Worm (Caenorhabditis elegans) whole organism, L1 larva: ENCODE data around the gene nhr-38.

Experiments used
- C16A3.4 ChIP-seq: fragments of 150-350 bp; optimal IDR thresholded peaks from 2 replicates; lab custom pipeline; 2014; ENCODE audit warnings: missing biosample characterization, missing genetic modification characterization
- F16B12.6 ChIP-seq: fragments of 150-350 bp; optimal IDR thresholded peaks from 2 replicates; lab custom pipeline; 2014; ENCODE audit warnings: missing biosample characterization, missing genetic modification characterization
- Y116A8C.19 ChIP-seq: sonication (generic microtip); optimal IDR thresholded peaks from 2 replicates; lab custom pipeline; 2016; ENCODE audit warnings: missing compliant biosample characterization, missing genetic modification characterization, borderline replicate concordance
- ama-1 ChIP-seq: fragments of 150-350 bp; optimal IDR thresholded peaks from 2 replicates; lab custom pipeline; 2014
- ceh-82 ChIP-seq, 3 experiments: fragments of 150-350 bp in 1 of 3; sonication (generic microtip) in 2 of 3; optimal IDR thresholded peaks; 2 replicates each; lab custom pipeline; 2014 to 2017; ENCODE audit warnings: missing biosample characterization in 3 of 3, missing genetic modification characterization in 3 of 3
- ceh-88 ChIP-seq: fragments of 200-800 bp; sonication (Bioruptor generic); IDR thresholded peaks from 2 replicates; pipeline ENCODE4 v1.3.6; 2022; ENCODE audit warnings: missing genetic modification characterization, missing compliant biosample characterization
- ces-1 ChIP-seq: fragments of 150-350 bp; optimal IDR thresholded peaks from 2 replicates; lab custom pipeline; 2014; ENCODE audit warnings: missing biosample characterization, missing genetic modification reagents, missing genetic modification characterization
- dpl-1 ChIP-seq, 3 experiments: fragments of 150-350 bp in 2 of 3; sonication (generic microtip) in 1 of 3; optimal IDR thresholded peaks; 2 replicates each; lab custom pipeline; 2014 to 2017; ENCODE audit warnings: missing biosample characterization in 3 of 3, missing genetic modification characterization in 3 of 3, missing genetic modification reagents in 3 of 3
- dsc-1 ChIP-seq: sonication (generic microtip); optimal IDR thresholded peaks from 2 replicates; lab custom pipeline; 2016; ENCODE audit warnings: mild to moderate bottlenecking, missing genetic modification characterization, missing compliant biosample characterization
- efl-1 ChIP-seq, 4 experiments: fragments of 150-350 bp; optimal IDR thresholded peaks in 3 of 4; peaks in 1 of 4; 1 replicate in 1 of 4; 2 replicates in 3 of 4; lab custom pipeline; 2014; ENCODE audit warnings: missing biosample characterization in 2 of 4, missing genetic modification characterization in 2 of 4, missing genetic modification reagents in 2 of 4
- egl-13 ChIP-seq: sonication (generic microtip); optimal IDR thresholded peaks from 2 replicates; lab custom pipeline; 2016; ENCODE audit warnings: missing genotype, missing genetic modification reagents, missing genetic modification characterization, missing compliant biosample characterization
- egl-27 ChIP-seq, 2 experiments: fragments of 150-350 bp in 1 of 2; sonication (generic microtip); optimal IDR thresholded peaks; 3 replicates each; lab custom pipeline; 2017 to 2018; ENCODE audit warnings: missing biosample characterization in 2 of 2, missing genetic modification characterization in 2 of 2, missing genetic modification reagents in 2 of 2
- elt-2 ChIP-seq: sonication (generic microtip); optimal IDR thresholded peaks from 2 replicates; lab custom pipeline; 2016; ENCODE audit warnings: missing genetic modification characterization, mild to moderate bottlenecking, inconsistent platforms, missing compliant biosample characterization, missing genetic modification reagents
- ets-5 ChIP-seq: fragments of 200-800 bp; sonication (Bioruptor generic); IDR thresholded peaks from 2 replicates; pipeline ENCODE4 v1.3.6; 2022; ENCODE audit warnings: missing genetic modification characterization, missing compliant biosample characterization
- fkh-10 ChIP-seq: sonication (generic microtip); optimal IDR thresholded peaks from 2 replicates; lab custom pipeline; 2017; ENCODE audit warnings: missing biosample characterization, missing genetic modification reagents, missing genetic modification characterization
- fkh-4 ChIP-seq: sonication (generic microtip); optimal IDR thresholded peaks from 2 replicates; lab custom pipeline; 2016; ENCODE audit warnings: missing compliant biosample characterization, missing genetic modification characterization, borderline replicate concordance
- fkh-8 ChIP-seq: sonication (generic microtip); optimal IDR thresholded peaks from 2 replicates; lab custom pipeline; 2016; ENCODE audit warnings: mild to moderate bottlenecking, missing genetic modification characterization, missing compliant biosample characterization
- grh-1 ChIP-seq: fragments of 200-800 bp; sonication (Bioruptor generic); IDR thresholded peaks from 2 replicates; pipeline ENCODE4 v1.3.6; 2022; ENCODE audit warnings: missing genetic modification reagents, missing genetic modification characterization, missing compliant biosample characterization
- hlh-17 ChIP-seq: fragments of 200-800 bp; sonication (Bioruptor generic); optimal IDR thresholded peaks from 2 replicates; lab custom pipeline; 2018; ENCODE audit warnings: missing genetic modification characterization, mild to moderate bottlenecking, missing compliant biosample characterization, moderate library complexity, borderline replicate concordance
- hlh-4 ChIP-seq: sonication (generic microtip); optimal IDR thresholded peaks from 2 replicates; lab custom pipeline; 2016; ENCODE audit warnings: mild to moderate bottlenecking, missing genetic modification characterization, missing compliant biosample characterization
- hpl-2 ChIP-seq: fragments of 150-350 bp; optimal IDR thresholded peaks from 2 replicates; lab custom pipeline; 2014; ENCODE audit warnings: missing biosample characterization, missing genetic modification reagents, missing genetic modification characterization
- isw-1 ChIP-seq: fragments of 200-800 bp; sonication (Bioruptor generic); IDR thresholded peaks from 2 replicates; pipeline ENCODE4 v1.3.6; 2022; ENCODE audit warnings: missing genetic modification characterization, missing compliant biosample characterization
- lin-14 ChIP-seq: fragments of 200-800 bp; sonication (Bioruptor generic); optimal IDR thresholded peaks from 2 replicates; lab custom pipeline; 2018; ENCODE audit warnings: mild to moderate bottlenecking, missing genetic modification characterization, moderate library complexity, missing compliant biosample characterization
- lin-35 ChIP-seq, 2 experiments: fragments of 150-350 bp; optimal IDR thresholded peaks; 2 replicates each; lab custom pipeline; 2014; ENCODE audit warnings: missing biosample characterization in 2 of 2, missing genetic modification characterization in 2 of 2, missing genetic modification reagents in 2 of 2
- lsy-2 ChIP-seq, 2 experiments: fragments of 150-350 bp; optimal IDR thresholded peaks; 2 replicates each; lab custom pipeline; 2014; ENCODE audit warnings: missing biosample characterization in 2 of 2, missing genetic modification characterization in 2 of 2
- mab-9 ChIP-seq: fragments of 200-800 bp; sonication (Bioruptor generic); IDR thresholded peaks from 2 replicates; pipeline ENCODE4 v1.3.6; 2022; ENCODE audit warnings: missing genetic modification reagents, missing genetic modification characterization, missing compliant biosample characterization
- mef-2 ChIP-seq: fragments of 150-350 bp; optimal IDR thresholded peaks from 2 replicates; lab custom pipeline; 2014; ENCODE audit warnings: missing biosample characterization, missing genetic modification characterization
- nhr-20 ChIP-seq: sonication (generic microtip); optimal IDR thresholded peaks from 2 replicates; lab custom pipeline; 2016; ENCODE audit warnings: mild to moderate bottlenecking, missing genetic modification characterization, missing compliant biosample characterization
- nhr-237 ChIP-seq: fragments of 150-350 bp; optimal IDR thresholded peaks from 2 replicates; lab custom pipeline; 2014; ENCODE audit warnings: missing biosample characterization, missing genetic modification characterization
- nhr-28 ChIP-seq: fragments of 150-350 bp; optimal IDR thresholded peaks from 2 replicates; lab custom pipeline; 2014; ENCODE audit warnings: missing biosample characterization, missing genetic modification characterization
- nhr-71 ChIP-seq: sonication (generic microtip); optimal IDR thresholded peaks from 2 replicates; lab custom pipeline; 2016; ENCODE audit warnings: mild to moderate bottlenecking, missing genetic modification characterization, moderate library complexity, missing compliant biosample characterization
- nhr-76 ChIP-seq: sonication (generic microtip); optimal IDR thresholded peaks from 2 replicates; lab custom pipeline; 2017; ENCODE audit warnings: missing biosample characterization, missing genetic modification characterization
- nhr-77 ChIP-seq: fragments of 150-350 bp; optimal IDR thresholded peaks from 2 replicates; lab custom pipeline; 2014; ENCODE audit warnings: missing biosample characterization, missing genetic modification characterization
- nhr-84 ChIP-seq: sonication (generic microtip); optimal IDR thresholded peaks from 2 replicates; lab custom pipeline; 2017; ENCODE audit warnings: missing biosample characterization, missing genetic modification characterization
- nhr-85 ChIP-seq: sonication (generic microtip); peaks from one replicate; lab custom pipeline; 2016; ENCODE audit warnings: missing genetic modification characterization, inconsistent platforms, missing compliant biosample characterization
- pag-3 ChIP-seq: sonication (generic microtip); optimal IDR thresholded peaks from 2 replicates; lab custom pipeline; 2017; ENCODE audit warnings: missing genetic modification characterization, mild to moderate bottlenecking, missing compliant biosample characterization, antibody characterized with exemption, borderline replicate concordance; ENCODE audit not compliant: insufficient read depth
- pax-3 ChIP-seq: fragments of 200-800 bp; sonication (Bioruptor generic); optimal IDR thresholded peaks from 2 replicates; lab custom pipeline; 2018; ENCODE audit warnings: mild to moderate bottlenecking, missing genetic modification characterization, moderate library complexity, missing compliant biosample characterization
- skn-1 ChIP-seq: fragments of 150-350 bp; optimal IDR thresholded peaks from 2 replicates; lab custom pipeline; 2014; ENCODE audit warnings: missing biosample characterization, missing genetic modification characterization
- snu-23 ChIP-seq: sonication (generic microtip); optimal IDR thresholded peaks from 2 replicates; lab custom pipeline; 2016; ENCODE audit warnings: missing genetic modification characterization, missing compliant biosample characterization
- sox-4 ChIP-seq: sonication (generic microtip); optimal IDR thresholded peaks from 2 replicates; lab custom pipeline; 2016; ENCODE audit warnings: missing genetic modification characterization, missing compliant biosample characterization
- sup-37 ChIP-seq: fragments of 200-800 bp; sonication (Bioruptor generic); optimal IDR thresholded peaks from 2 replicates; lab custom pipeline; 2018; ENCODE audit warnings: mild to moderate bottlenecking, missing genetic modification characterization, missing compliant biosample characterization
- tbx-2 ChIP-seq: sonication (generic microtip); optimal IDR thresholded peaks from 2 replicates; lab custom pipeline; 2016; ENCODE audit warnings: missing genetic modification characterization, missing compliant biosample characterization
- tlp-1 ChIP-seq: fragments of 150-350 bp; optimal IDR thresholded peaks from 2 replicates; lab custom pipeline; 2014; ENCODE audit warnings: missing biosample characterization, missing genetic modification characterization
- unc-130 ChIP-seq: fragments of 150-350 bp; optimal IDR thresholded peaks from 2 replicates; lab custom pipeline; 2017; ENCODE audit warnings: missing biosample characterization, missing genetic modification characterization, inconsistent platforms
- unc-62 ChIP-seq: fragments of 150-350 bp; optimal IDR thresholded peaks from 2 replicates; lab custom pipeline; 2014; ENCODE audit warnings: missing biosample characterization, missing genetic modification reagents, missing genetic modification characterization
- unc-86 ChIP-seq: sonication (generic microtip); optimal IDR thresholded peaks from 2 replicates; lab custom pipeline; 2016; ENCODE audit warnings: missing genetic modification characterization, missing compliant biosample characterization
- unc-98 ChIP-seq: fragments of 200-800 bp; sonication (Bioruptor generic); IDR thresholded peaks from 2 replicates; pipeline ENCODE4 v1.3.6; 2022; ENCODE audit warnings: missing genetic modification characterization, missing compliant biosample characterization
- vab-15 ChIP-seq: sonication (generic microtip); optimal IDR thresholded peaks from 2 replicates; lab custom pipeline; 2017; ENCODE audit warnings: missing genotype, mild to moderate bottlenecking, missing genetic modification characterization, missing compliant biosample characterization
- xbp-1 ChIP-seq: sonication (generic microtip); optimal IDR thresholded peaks from 2 replicates; lab custom pipeline; 2016; ENCODE audit warnings: missing genetic modification characterization, missing compliant biosample characterization
- zag-1 ChIP-seq: fragments of 150-350 bp; optimal IDR thresholded peaks from 2 replicates; lab custom pipeline; 2014; ENCODE audit warnings: missing biosample characterization, missing genetic modification characterization
- zip-4 ChIP-seq: fragments of 200-800 bp; sonication (Bioruptor generic); optimal IDR thresholded peaks from 2 replicates; lab custom pipeline; 2018; ENCODE audit warnings: mild to moderate bottlenecking, missing genetic modification characterization, moderate library complexity, missing compliant biosample characterization

The nhr-38 gene

DNA sequence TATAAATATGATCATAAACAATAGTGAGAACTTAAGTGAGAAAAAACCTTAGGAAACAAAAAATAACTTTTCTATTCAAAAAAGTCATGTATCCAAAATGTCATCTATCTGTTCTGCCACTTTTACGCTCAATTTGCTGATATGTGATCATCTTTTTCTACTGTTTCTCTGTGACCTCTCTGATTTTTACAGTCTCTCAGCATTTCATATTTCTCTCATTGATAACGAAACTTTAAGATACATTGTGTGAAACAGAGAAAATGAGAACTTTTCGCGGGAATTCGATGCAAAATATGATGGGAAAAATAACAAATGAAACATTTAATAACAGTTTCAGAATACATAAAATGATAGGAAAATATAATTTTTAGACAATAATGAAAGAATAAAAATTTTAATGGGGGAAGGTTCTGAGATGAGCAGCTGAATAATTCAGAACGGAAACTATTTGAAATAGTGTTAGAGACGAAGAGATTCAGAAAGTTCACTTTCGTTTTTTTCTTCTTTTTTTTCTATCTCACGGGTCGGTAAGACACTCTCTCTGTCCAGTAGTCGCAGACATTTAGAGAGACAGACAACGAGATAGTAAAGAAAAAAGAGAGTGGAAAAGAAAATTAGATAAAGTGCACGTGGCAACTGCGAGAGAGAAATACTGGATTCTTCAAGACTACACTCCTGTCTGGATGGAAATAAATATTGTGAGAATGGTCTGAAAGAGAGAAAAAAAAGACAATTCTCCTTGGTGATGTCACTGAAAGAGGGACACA lies 32.6 kb upstream of the nhr-38 start:
- peak; percentile 91 for TF ChIP-seq nhr-71 (tag; lab: Kevin White, UChicago)
- TF ChIP-seq sup-37 (GFP tag; lab: Kevin White, UChicago) = no peak
- TF ChIP-seq F16B12.6 (tag; lab: Kevin White, UChicago) = no peak
- no peak for TF ChIP-seq nhr-28
- TF ChIP-seq dpl-1 (GFP tag; optimal IDR thresholded peaks at IDR 0.05; lab: Kevin White, UChicago) = peak; percentile 33 to 58 (median 50)
- peak; percentile 43 for TF ChIP-seq egl-13 (tag; lab: Kevin White, UChicago)
- peak; percentile 17 for TF ChIP-seq nhr-237 (tag; lab: Kevin White, UChicago)
- TF ChIP-seq vab-15 (tag; lab: Kevin White, UChicago) = no peak
- no peak for TF ChIP-seq hpl-2 (GFP tag; lab: Kevin White, UChicago)
- TF ChIP-seq isw-1 (GFP tag; lab: Robert Waterston, UW) = peak; percentile 32; the same call in 1 of the 2 replicates
- TF ChIP-seq egl-27 (tag; optimal IDR thresholded peaks at IDR 0.05; lab: Kevin White, UChicago) = peak; percentile 1 to 23
- TF ChIP-seq grh-1 (GFP tag; lab: Robert Waterston, UW) = 0 out of 2 replicates have a peak, but pooled peaks have one; percentile 31
- TF ChIP-seq Y116A8C.19 (tag; lab: Kevin White, UChicago) = no peak
- peak; percentile 95 for TF ChIP-seq lin-14 (GFP tag; lab: Kevin White, UChicago)
- no peak for TF ChIP-seq hlh-17 (GFP tag; lab: Kevin White, UChicago)
- TF ChIP-seq zip-4 = no peak
- peak; percentile 80 for TF ChIP-seq snu-23 (GFP tag; lab: Kevin White, UChicago)
- no peak for TF ChIP-seq ets-5
- peak; percentile 67 for TF ChIP-seq skn-1 (tag; lab: Kevin White, UChicago)
- peak; percentile 55 for TF ChIP-seq fkh-10 (GFP tag; lab: Kevin White, UChicago)
- no peak for TF ChIP-seq pax-3
- peak; percentile 19 for TF ChIP-seq fkh-8
- no peak for TF ChIP-seq unc-98 (GFP tag; lab: Robert Waterston, UW)
- TF ChIP-seq ceh-82 (tag; optimal IDR thresholded peaks at IDR 0.05; lab: Kevin White, UChicago) = peak; percentile 46 to 55 (median 48)
- no peak for TF ChIP-seq nhr-84 (tag; lab: Kevin White, UChicago)
- peak; percentile 49 for TF ChIP-seq nhr-77 (tag; lab: Kevin White, UChicago)
- TF ChIP-seq fkh-4 (tag; lab: Kevin White, UChicago) = no peak
- TF ChIP-seq nhr-76 = no peak
- no peak for TF ChIP-seq ceh-88 (GFP tag; lab: Robert Waterston, UW)
- TF ChIP-seq ama-1 = no peak
- TF ChIP-seq xbp-1 = peak; percentile 62
- no peak for TF ChIP-seq tlp-1 (tag; lab: Kevin White, UChicago)
- peak; percentile 30 for TF ChIP-seq sox-4 (tag; lab: Kevin White, UChicago)
- peak; percentile 17 for TF ChIP-seq C16A3.4 (tag; lab: Kevin White, UChicago)
- TF ChIP-seq pag-3 = no peak
- TF ChIP-seq hlh-4 (tag; lab: Kevin White, UChicago) = no peak
- no peak for TF ChIP-seq mab-9 (GFP tag; lab: Robert Waterston, UW)
- TF ChIP-seq nhr-20 = peak; percentile 96
- TF ChIP-seq unc-62 (GFP tag; lab: Kevin White, UChicago) = no peak
- TF ChIP-seq dsc-1 (tag; lab: Kevin White, UChicago) = peak; percentile 60
- peak; percentile 37 for TF ChIP-seq zag-1 (tag; lab: Kevin White, UChicago)
- peak; percentile 68 for TF ChIP-seq tbx-2 (tag; lab: Kevin White, UChicago)
- TF ChIP-seq lsy-2 (tag; optimal IDR thresholded peaks at IDR 0.05; lab: Kevin White, UChicago) = peak; percentile 74 to 84
- no peak for TF ChIP-seq unc-130 (tag; lab: Kevin White, UChicago)
- TF ChIP-seq ces-1 = no peak
- TF ChIP-seq mef-2 = no peak
- TF ChIP-seq unc-86 = peak; percentile 65
- peak; percentile 55 to 71 for TF ChIP-seq lin-35 (GFP tag; optimal IDR thresholded peaks at IDR 0.05; lab: Kevin White, UChicago)
- peak; percentile 87 for TF ChIP-seq nhr-85
- peak; percentile 23 for TF ChIP-seq elt-2 (tag; lab: Kevin White, UChicago)
- peak; percentile 59 to 63 for TF ChIP-seq efl-1 (optimal IDR thresholded peaks at IDR 0.05; lab: Kevin White, UChicago)
- peak; percentile 37 to 78 for TF ChIP-seq efl-1 (GFP tag; optimal IDR thresholded peaks at IDR 0.05 in 1 of 2; lab: Kevin White, UChicago)
